Worm (Caenorhabditis elegans) whole organism, L3 larva: ENCODE data around the gene irg-6.

Experiments
- ama-1 ChIP-seq: fragments of 150-350 bp; optimal IDR thresholded peaks from 2 replicates; lab custom pipeline; 2018
- nhr-237 ChIP-seq: fragments of 150-350 bp; optimal IDR thresholded peaks from 2 replicates; lab custom pipeline; 2014; ENCODE audit warnings: missing biosample characterization, missing genetic modification characterization
- snpc-4 ChIP-seq: fragments of 150-350 bp; optimal IDR thresholded peaks from 2 replicates; lab custom pipeline; 2014; ENCODE audit warnings: missing biosample characterization, missing genetic modification characterization
- ztf-4 ChIP-seq: fragments of 150-350 bp; optimal IDR thresholded peaks from 2 replicates; lab custom pipeline; 2014; ENCODE audit warnings: missing biosample characterization, missing genetic modification characterization

ce11 chrIV:12957730-12958129 lies 43.0 kb upstream of the irg-6 start, which contains the start of gene F55G11.6:
- TF ChIP-seq ama-1 (lab: Kevin White, UChicago) (no peak), ztf-4 (no peak), nhr-237 (tag; lab: Kevin White, UChicago) (no peak), snpc-4 (tag; lab: Kevin White, UChicago) (no peak)
